Fruit fly (Drosophila melanogaster) whole organism: ENCODE measurements around the gene Adgf-B.

Source experiments
- CG8478 ChIP-seq: fragments of >200 bp; optimal IDR thresholded peaks from 2 replicates; lab custom pipeline; 2018; ENCODE audit warnings: inconsistent platforms
- Dll ChIP-seq: fragments of >200 bp; optimal IDR thresholded peaks from 2 replicates; lab custom pipeline; 2017
- EcR ChIP-seq, 2 experiments: fragments of >200 bp; optimal IDR thresholded peaks; 2 replicates each; lab custom pipeline; 2017; ENCODE audit warnings: missing biosample characterization in 2 of 2, missing genetic modification characterization in 2 of 2, missing genetic modification reagents in 2 of 2
- pan ChIP-seq: fragments of >200 bp; optimal IDR thresholded peaks from 2 replicates; lab custom pipeline; 2017
- psq ChIP-seq: fragments of >200 bp; optimal IDR thresholded peaks from 2 replicates; lab custom pipeline; 2017
- usp ChIP-seq: fragments of >200 bp; optimal IDR thresholded peaks from 2 replicates; lab custom pipeline; 2017; ENCODE audit warnings: missing biosample characterization, missing genetic modification characterization, mixed read lengths

Gene Adgf-B

dm6 chr3L:17739627-17740026 lies 10.8 kb downstream of the Adgf-B start:
- TF ChIP-seq EcR (GFP tag; optimal IDR thresholded peaks at IDR 0.05; lab: Kevin White, UChicago) = no peak

dm6 chr3L:17729278-17729677 lies 21.1 kb downstream of the Adgf-B start, which contains the start of gene CG6052:
TSS of gene CG6052 (minus strand) at chr3L:17729378.
- no peak for TF ChIP-seq CG8478
- TF ChIP-seq pan (lab: Kevin White, UChicago) = no peak
- TF ChIP-seq psq = no peak
- TF ChIP-seq EcR (GFP tag; optimal IDR thresholded peaks at IDR 0.05; lab: Kevin White, UChicago) = no peak

- no peak for TF ChIP-seq Dll (lab: Kevin White, UChicago)
- TF ChIP-seq usp (GFP tag; lab: Kevin White, UChicago) = no peak
- no peak for TF ChIP-seq CG8478
- TF ChIP-seq psq = no peak
- no peak for TF ChIP-seq EcR (GFP tag; optimal IDR thresholded peaks at IDR 0.05; lab: Kevin White, UChicago)
- no peak for TF ChIP-seq pan (lab: Kevin White, UChicago)
These were observed 30.6 kb downstream of the Adgf-B start, which contains the start of gene CheB74a for dm6 chr3L:17719754-17720153. TSS of gene CheB74a (minus strand) at chr3L:17719854.
